Fruit fly (Drosophila melanogaster): ENCODE data around the gene cas.

Gene cas

dm6 chr3R:5742278-5743196, 25.9 kb upstream of the cas start, which contains the start of the genes Sym and Madm (continued):
- TF ChIP-seq lov (optimal IDR thresholded peaks at IDR 0.05), result no peak
- TF ChIP-seq lov (GFP tag; IDR thresholded peaks at IDR 0.05), result 0 out of 3 replicates have a peak, but pooled peaks have one; percentile 51
- TF ChIP-seq Bgb (GFP tag; IDR thresholded peaks at IDR 0.05; ENCODE audit: partially characterized antibody), result peak; percentile 78
- peak; percentile 32 for TF ChIP-seq her (GFP tag; optimal IDR thresholded peaks at IDR 0.05)
- TF ChIP-seq aop (GFP tag; IDR thresholded peaks at IDR 0.05), result no peak
- TF ChIP-seq Dip3 (GFP tag; optimal IDR thresholded peaks at IDR 0.05), result peak; percentile 43
- peak; percentile 39 for TF ChIP-seq Elba2 (GFP tag; optimal IDR thresholded peaks at IDR 0.05)
- TF ChIP-seq lola (GFP tag; optimal IDR thresholded peaks at IDR 0.05), result peak in 1 of 3 experiments; percentile 40
- no peak for TF ChIP-seq CG11247 (GFP tag; IDR thresholded peaks at IDR 0.05)
- no peak for TF ChIP-seq sqz (GFP tag; optimal IDR thresholded peaks at IDR 0.05)
- TF ChIP-seq CG7271 (tag; optimal IDR thresholded peaks at IDR 0.05), result peak; percentile 49
- peak; percentile 49 for TF ChIP-seq Nf-YC (tag; optimal IDR thresholded peaks at IDR 0.05)
- peak; percentile 90; the same call in 2 of the 3 replicates for TF ChIP-seq CG14860 (GFP tag; IDR thresholded peaks at IDR 0.05; ENCODE audit: partially characterized antibody)
- TF ChIP-seq hb (GFP tag; IDR thresholded peaks at IDR 0.05; ENCODE audit: partially characterized antibody), result peak; percentile 88
- peak; percentile 5 for TF ChIP-seq chn (GFP tag; optimal IDR thresholded peaks at IDR 0.05)
- TF ChIP-seq CG30403 (GFP tag; optimal IDR thresholded peaks at IDR 0.05), result peak; percentile 65
- no peak; the same call in 2 of the 3 replicates for TF ChIP-seq mld (GFP tag; IDR thresholded peaks at IDR 0.05; ENCODE audit: partially characterized antibody)
- TF ChIP-seq CG6272 (GFP tag; IDR thresholded peaks at IDR 0.05), result peak; percentile 53; the same call in 1 of the 2 replicates
- TF ChIP-seq klu (GFP tag; IDR thresholded peaks at IDR 0.05), result peak; percentile 77; the same call in 1 of the 2 replicates
- TF ChIP-seq CG18262 (tag; optimal IDR thresholded peaks at IDR 0.05), result peak; percentile 39
- TF ChIP-seq row (GFP tag; IDR thresholded peaks at IDR 0.05), result peak; percentile 82
- TF ChIP-seq ara (GFP tag; IDR thresholded peaks at IDR 0.05), result no peak
- TF ChIP-seq E2f1 (GFP tag; IDR thresholded peaks at IDR 0.05), result no peak
- peak; percentile 69 for TF ChIP-seq CG2129 (GFP tag; IDR thresholded peaks at IDR 0.05; ENCODE audit: partially characterized antibody)
- TF ChIP-seq lbe (GFP tag; optimal IDR thresholded peaks at IDR 0.05), result no peak
- peak in 1 of 2 experiments; percentile 4 for TF ChIP-seq chif (GFP tag; optimal IDR thresholded peaks at IDR 0.05)
- TF ChIP-seq unc-4 (GFP tag; IDR thresholded peaks at IDR 0.05; ENCODE audit: partially characterized antibody), result peak; percentile 81
- peak; percentile 41 for TF ChIP-seq twi (tag; optimal IDR thresholded peaks at IDR 0.05)
- peak; percentile 50 for TF ChIP-seq zfh2 (GFP tag; optimal IDR thresholded peaks at IDR 0.05)
- peak; percentile 20 for TF ChIP-seq Bteb2 (GFP tag; optimal IDR thresholded peaks at IDR 0.05)
- peak; percentile 66 for TF ChIP-seq pzg (GFP tag; optimal IDR thresholded peaks at IDR 0.05)
- TF ChIP-seq Side (GFP tag; optimal IDR thresholded peaks at IDR 0.05), result peak; percentile 5
- TF ChIP-seq dysf (GFP tag; IDR thresholded peaks at IDR 0.05), result peak; percentile 7; the same call in 1 of the 3 replicates
- TF ChIP-seq BEAF-32 (GFP tag; optimal IDR thresholded peaks at IDR 0.05), result peak; percentile 95
- TF ChIP-seq Dp (GFP tag; optimal IDR thresholded peaks at IDR 0.05), result peak; percentile 29
- peak; percentile 22 for TF ChIP-seq CG10654 (GFP tag; optimal IDR thresholded peaks at IDR 0.05)
- TF ChIP-seq bcd (GFP tag; optimal IDR thresholded peaks at IDR 0.05), result peak; percentile 35
- peak; percentile 29 for TF ChIP-seq cato (GFP tag; optimal IDR thresholded peaks at IDR 0.05; ENCODE audit: borderline replicate concordance)
- TF ChIP-seq dpn (GFP tag; optimal IDR thresholded peaks at IDR 0.05), result peak; percentile 19 to 48
- TF ChIP-seq bab2 (GFP tag; optimal IDR thresholded peaks at IDR 0.05), result peak; percentile 37
- TF ChIP-seq CG12942 (GFP tag; optimal IDR thresholded peaks at IDR 0.05), result peak; percentile 4
- TF ChIP-seq Xbp1 (GFP tag; optimal IDR thresholded peaks at IDR 0.05), result peak; percentile 62
- TF ChIP-seq CG2712 (tag; optimal IDR thresholded peaks at IDR 0.05), result peak; percentile 54
- peak; percentile 46; the same call in 1 of the 2 replicates for TF ChIP-seq onecut (GFP tag; IDR thresholded peaks at IDR 0.05)
- TF ChIP-seq CG15601 (tag; optimal IDR thresholded peaks at IDR 0.05), result no peak
- peak; percentile 29 for TF ChIP-seq CG9876 (GFP tag; optimal IDR thresholded peaks at IDR 0.05)
- peak; percentile 79 for TF ChIP-seq trem (tag; optimal IDR thresholded peaks at IDR 0.05)
- peak; percentile 60 for TF ChIP-seq pum (GFP tag; optimal IDR thresholded peaks at IDR 0.05)

All from whole organism, embryonic.